Fruit fly (Drosophila melanogaster) whole organism, adult: ENCODE data around the gene CG18858.

ENCODE experiments used
- CG11617 ChIP-seq: fragments of 200-800 bp; sonication (Bioruptor generic); optimal IDR thresholded peaks from 2 replicates; lab custom pipeline; 2017; ENCODE audit warnings: mild to moderate bottlenecking, missing biosample characterization, missing genetic modification reagents, missing genetic modification characterization
- CG12768 ChIP-seq: fragments of 200-800 bp; sonication (Bioruptor generic); optimal IDR thresholded peaks from 2 replicates; lab custom pipeline; 2017; ENCODE audit warnings: missing biosample characterization, missing genetic modification characterization, mild to moderate bottlenecking, moderate library complexity, missing genetic modification reagents
- CG1620 ChIP-seq: fragments of 200-800 bp; sonication (Bioruptor generic); optimal IDR thresholded peaks from 2 replicates; lab custom pipeline; 2016; ENCODE audit warnings: missing biosample characterization, missing genetic modification characterization
- CG33017 ChIP-seq: fragments of 200-800 bp; sonication (Bioruptor generic); optimal IDR thresholded peaks from 2 replicates; lab custom pipeline; 2018; ENCODE audit warnings: missing biosample characterization, mild to moderate bottlenecking, missing genetic modification characterization, moderate library complexity
- CG5204 ChIP-seq: fragments of 200-800 bp; sonication (Bioruptor generic); optimal IDR thresholded peaks from 2 replicates; lab custom pipeline; 2016; ENCODE audit warnings: missing biosample characterization, missing genetic modification characterization
- CG7045 ChIP-seq: fragments of 200-800 bp; sonication (Bioruptor generic); optimal IDR thresholded peaks from 2 replicates; lab custom pipeline; 2017; ENCODE audit warnings: missing biosample characterization, mild to moderate bottlenecking, missing genetic modification characterization
- Clk ChIP-seq: fragments of 200-800 bp; sonication (Bioruptor generic); optimal IDR thresholded peaks from 2 replicates; lab custom pipeline; 2017; ENCODE audit warnings: missing biosample characterization, missing genetic modification characterization
- Hr96 ChIP-seq: fragments of 200-800 bp; sonication (Bioruptor generic); optimal IDR thresholded peaks from 2 replicates; lab custom pipeline; 2016; ENCODE audit warnings: missing biosample characterization, missing genetic modification characterization
- Mnt ChIP-seq: fragments of 200-800 bp; sonication (Bioruptor generic); optimal IDR thresholded peaks from 2 replicates; lab custom pipeline; 2016; ENCODE audit warnings: missing biosample characterization, mild to moderate bottlenecking, missing genetic modification characterization
- cic ChIP-seq: fragments of 200-800 bp; sonication (Bioruptor generic); optimal IDR thresholded peaks from 2 replicates; lab custom pipeline; 2017; ENCODE audit warnings: missing biosample characterization, mild to moderate bottlenecking, missing genetic modification characterization, moderate library complexity
- cnc ChIP-seq, 2 experiments: fragments of >200 bp; optimal IDR thresholded peaks; 2 replicates each; lab custom pipeline; 2017
- toe ChIP-seq: fragments of 200-800 bp; sonication (Bioruptor generic); optimal IDR thresholded peaks from 2 replicates; lab custom pipeline; 2016; ENCODE audit warnings: missing biosample characterization, missing genetic modification characterization

- TF ChIP-seq CG1620, result no peak
- no peak for TF ChIP-seq CG5204 (GFP tag; lab: Kevin White, UChicago)
- TF ChIP-seq CG11617 (GFP tag; lab: Kevin White, UChicago), result no peak
- TF ChIP-seq Hr96 (GFP tag; lab: Kevin White, UChicago), result no peak
- no peak for TF ChIP-seq Clk
- no peak for TF ChIP-seq cic
- TF ChIP-seq cnc (optimal IDR thresholded peaks at IDR 0.05; lab: Kevin White, UChicago), result no peak
- TF ChIP-seq CG33017 (tag; lab: Kevin White, UChicago), result no peak
- TF ChIP-seq Mnt, result no peak
- no peak for TF ChIP-seq CG7045 (GFP tag; lab: Kevin White, UChicago)
- TF ChIP-seq toe, result no peak
- no peak for TF ChIP-seq CG12768
Measured at dm6 chr2L:20476718-20477277, 17.9 kb upstream of the CG18858 start.
